Worm (Caenorhabditis elegans) whole organism, midembryonic: ENCODE measurements around the gene K11G9.5.

Experiments
- cog-1 ChIP-seq: sonication (generic microtip); optimal IDR thresholded peaks from 2 replicates; lab custom pipeline; 2016; ENCODE audit warnings: missing genetic modification characterization, missing compliant biosample characterization
- flt-1 ChIP-seq: fragments of 200-800 bp; sonication (Bioruptor generic); IDR thresholded peaks from 2 replicates; pipeline ENCODE4 v1.3.6; 2022; ENCODE audit warnings: missing genetic modification characterization, missing compliant biosample characterization
- tab-1 ChIP-seq: fragments of 200-800 bp; sonication (Bioruptor generic); IDR thresholded peaks from 2 replicates; pipeline ENCODE4 v1.3.6; 2022; ENCODE audit warnings: missing genetic modification characterization, missing compliant biosample characterization

DNA sequence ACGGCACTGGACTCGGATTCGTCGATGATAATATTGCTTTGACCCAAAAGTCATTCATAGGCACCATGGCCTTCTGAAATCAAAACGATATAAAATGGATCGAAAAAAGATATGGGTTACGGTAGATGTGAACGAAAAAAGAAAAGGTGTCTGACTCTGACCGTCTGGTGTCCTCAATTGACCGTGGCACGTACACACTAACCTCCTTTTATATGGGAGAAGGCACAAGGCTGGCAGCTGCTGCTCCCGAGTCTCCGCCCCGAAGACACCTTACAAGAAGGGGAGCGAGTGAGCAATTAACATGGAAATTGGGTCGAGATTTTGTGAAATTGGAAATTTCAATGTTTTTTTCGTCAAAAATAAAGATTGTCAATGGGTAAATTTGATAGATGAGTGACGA, 6.8 kb downstream of the K11G9.5 start, which contains the start of gene egl-46:
- TF ChIP-seq flt-1 (GFP tag; lab: Robert Waterston, UW): no peak
- TF ChIP-seq tab-1: no peak
- TF ChIP-seq cog-1: no peak
